Fruit fly (Drosophila melanogaster): ENCODE measurements around the gene klg.

DNA sequence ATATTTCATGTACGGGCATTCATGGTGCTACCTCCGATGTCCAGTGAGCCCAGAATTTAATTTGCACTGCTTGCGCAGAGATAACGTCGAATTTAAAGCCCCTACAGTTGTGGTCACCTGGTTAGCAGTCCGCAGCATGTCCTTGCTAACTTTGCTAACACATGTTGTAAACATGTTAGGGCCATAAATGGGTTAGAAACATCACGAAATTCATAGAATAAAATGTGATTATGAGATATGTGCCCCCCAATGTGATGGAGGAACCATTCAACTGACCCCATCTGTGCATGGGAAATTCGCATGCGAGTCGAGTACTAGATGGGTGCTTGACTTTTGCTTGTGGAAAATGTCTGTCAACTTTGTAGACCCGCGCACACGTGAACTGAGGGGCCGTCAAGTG lies 12.0 kb downstream of the klg start:
- TF ChIP-seq cnc (optimal IDR thresholded peaks at IDR 0.05) (no peak), toe (GFP tag; optimal IDR thresholded peaks at IDR 0.05) (no peak), CG14711 (tag; optimal IDR thresholded peaks at IDR 0.05) (no peak), cic (GFP tag; optimal IDR thresholded peaks at IDR 0.05) (no peak), Clk (GFP tag; optimal IDR thresholded peaks at IDR 0.05) (no peak), pad (GFP tag; optimal IDR thresholded peaks at IDR 0.05) (no peak), bab1 (GFP tag; optimal IDR thresholded peaks at IDR 0.05) (no peak), Mnt (GFP tag; optimal IDR thresholded peaks at IDR 0.05) (no peak), kay (GFP tag; ENCODE audit: borderline replicate concordance) (no peak)
